Worm (Caenorhabditis elegans) whole organism, L1 larva: ENCODE data around the gene C14E2.6.

Experiments
- fkh-10 ChIP-seq: sonication (generic microtip); optimal IDR thresholded peaks from 2 replicates; lab custom pipeline; 2017; ENCODE audit warnings: missing biosample characterization, missing genetic modification reagents, missing genetic modification characterization
- irx-1 ChIP-seq: sonication (generic microtip); optimal IDR thresholded peaks from 2 replicates; lab custom pipeline; 2016; ENCODE audit warnings: missing genetic modification characterization, missing compliant biosample characterization
- nhr-77 ChIP-seq: fragments of 150-350 bp; optimal IDR thresholded peaks from 2 replicates; lab custom pipeline; 2014; ENCODE audit warnings: missing biosample characterization, missing genetic modification characterization

DNA sequence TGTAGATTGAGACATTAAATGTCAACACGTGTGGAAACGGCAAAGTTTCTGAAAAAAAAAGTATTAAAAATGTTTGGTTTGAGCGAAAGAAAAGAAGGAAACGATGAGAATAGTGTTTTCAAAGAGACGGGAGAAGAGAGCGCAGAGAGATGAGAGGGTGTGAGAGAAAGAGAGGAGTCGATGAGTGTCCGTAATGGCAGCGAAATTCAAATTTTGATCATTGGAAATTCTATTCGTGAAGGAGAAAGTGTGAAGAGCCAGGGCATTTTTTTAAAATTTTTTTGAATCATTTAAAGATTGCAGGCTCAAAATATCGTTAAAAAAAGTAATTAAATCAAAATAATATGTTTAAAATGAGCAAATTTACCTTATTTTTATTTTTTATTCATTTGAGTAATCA lies 15.7 kb upstream of the C14E2.6 start, which contains the start of gene T26C11.4:
- no peak for TF ChIP-seq nhr-77
- TF ChIP-seq irx-1 (tag; lab: Kevin White, UChicago) = no peak
- TF ChIP-seq fkh-10 = no peak
